Worm (Caenorhabditis elegans) whole organism, young adult: ENCODE data around the gene srbc-58.

Experiments used
- B0019.2 ChIP-seq: fragments of 200-800 bp; sonication (Bioruptor generic); conservative IDR thresholded peaks from 2 replicates; pipeline ENCODE4 v1.3.6; 2022; ENCODE audit warnings: missing genetic modification reagents, missing genetic modification characterization, missing compliant biosample characterization
- F39B2.1 ChIP-seq: fragments of 200-800 bp; sonication (Bioruptor generic); IDR thresholded peaks from 2 replicates; pipeline ENCODE4 v1.3.6; 2022; ENCODE audit warnings: missing genetic modification reagents, missing genetic modification characterization, missing compliant biosample characterization
- F49E8.2 ChIP-seq: sonication (generic microtip); optimal IDR thresholded peaks from 3 replicates; lab custom pipeline; 2017; ENCODE audit warnings: missing genetic modification characterization, mild to moderate bottlenecking, missing compliant biosample characterization, antibody characterized with exemption, moderate library complexity; ENCODE audit not compliant: insufficient read depth
- Y53F4B.3 ChIP-seq: fragments of 200-800 bp; sonication (Bioruptor generic); IDR thresholded peaks from 2 replicates; pipeline ENCODE4 v1.3.6; 2022; ENCODE audit warnings: missing genetic modification reagents, missing genetic modification characterization, missing compliant biosample characterization
- Y53G8AR.9 ChIP-seq: fragments of 200-800 bp; sonication (Bioruptor generic); conservative IDR thresholded peaks from 2 replicates; pipeline ENCODE4 v1.3.6; 2022; ENCODE audit warnings: missing genetic modification reagents, missing genetic modification characterization, missing compliant biosample characterization
- Y79H2A.3 ChIP-seq: fragments of 200-800 bp; sonication (Bioruptor generic); conservative IDR thresholded peaks from 2 replicates; pipeline ENCODE4 v1.3.6; 2022; ENCODE audit warnings: missing genetic modification reagents, missing genetic modification characterization, missing compliant biosample characterization
- ZK185.1 ChIP-seq: sonication (generic microtip); optimal IDR thresholded peaks from 2 replicates; lab custom pipeline; 2016; ENCODE audit warnings: mild to moderate bottlenecking, missing genetic modification characterization, missing compliant biosample characterization; ENCODE audit not compliant: poor library complexity, severe bottlenecking
- ama-1 ChIP-seq, 3 experiments: fragments of 150-350 bp in 1 of 3; sonication (generic microtip) in 2 of 3; optimal IDR thresholded peaks; 2 replicates each; lab custom pipeline; 2014 to 2018; ENCODE audit warnings: missing biosample characterization in 2 of 3, missing genetic modification characterization in 2 of 3, missing genetic modification reagents in 2 of 3
- atf-7 ChIP-seq: sonication (generic microtip); optimal IDR thresholded peaks from 2 replicates; lab custom pipeline; 2017; ENCODE audit warnings: mild to moderate bottlenecking, missing genetic modification characterization, missing compliant biosample characterization
- ceh-58 ChIP-seq: fragments of 200-800 bp; sonication (Bioruptor generic); IDR thresholded peaks from 2 replicates; pipeline ENCODE4 v1.3.6; 2022; ENCODE audit warnings: missing genetic modification characterization, missing compliant biosample characterization
- ceh-91 ChIP-seq: fragments of 200-800 bp; sonication (Bioruptor generic); IDR thresholded peaks from 2 replicates; pipeline ENCODE4 v1.3.6; 2022; ENCODE audit warnings: missing genetic modification reagents, missing genetic modification characterization, missing compliant biosample characterization
- dpff-1 ChIP-seq: sonication (generic microtip); optimal IDR thresholded peaks from 2 replicates; lab custom pipeline; 2017; ENCODE audit warnings: mild to moderate bottlenecking, missing genetic modification characterization, missing compliant biosample characterization
- efl-1 ChIP-seq: fragments of 150-350 bp; optimal IDR thresholded peaks from 2 replicates; lab custom pipeline; 2014; ENCODE audit warnings: missing biosample characterization, missing genetic modification reagents, missing genetic modification characterization
- ets-4 ChIP-seq: fragments of 200-800 bp; sonication (Bioruptor generic); optimal IDR thresholded peaks from 2 replicates; lab custom pipeline; 2018; ENCODE audit warnings: mild to moderate bottlenecking, missing genetic modification characterization, missing compliant biosample characterization
- gei-17 ChIP-seq: fragments of 200-800 bp; sonication (Bioruptor generic); optimal IDR thresholded peaks from 2 replicates; lab custom pipeline; 2018; ENCODE audit warnings: mild to moderate bottlenecking, missing genetic modification characterization, missing compliant biosample characterization
- hmg-20 ChIP-seq: fragments of 200-800 bp; sonication (Bioruptor generic); IDR thresholded peaks from 2 replicates; pipeline ENCODE4 v1.3.6; 2022; ENCODE audit warnings: missing genetic modification reagents, missing genetic modification characterization, missing compliant biosample characterization
- let-526 ChIP-seq: fragments of 200-800 bp; sonication (Bioruptor generic); IDR thresholded peaks from 2 replicates; pipeline ENCODE4 v1.3.6; 2022; ENCODE audit warnings: missing genetic modification reagents, missing genetic modification characterization, missing compliant biosample characterization
- lin-26 ChIP-seq: fragments of 200-800 bp; sonication (Bioruptor generic); IDR thresholded peaks from 2 replicates; pipeline ENCODE4 v1.3.6; 2022; ENCODE audit warnings: missing genetic modification reagents, missing genetic modification characterization, missing compliant biosample characterization
- lir-1 ChIP-seq: fragments of 200-800 bp; sonication (Bioruptor generic); conservative IDR thresholded peaks from 2 replicates; pipeline ENCODE4 v1.3.6; 2022; ENCODE audit warnings: missing genetic modification reagents, missing genetic modification characterization, missing compliant biosample characterization
- madf-3 ChIP-seq: fragments of 200-800 bp; sonication (Bioruptor generic); IDR thresholded peaks from 2 replicates; pipeline ENCODE4 v1.3.6; 2022; ENCODE audit warnings: missing genetic modification reagents, missing genetic modification characterization, missing compliant biosample characterization
- madf-6 ChIP-seq: fragments of 200-800 bp; sonication (Bioruptor generic); IDR thresholded peaks from 2 replicates; pipeline ENCODE4 v1.3.6; 2022; ENCODE audit warnings: missing genetic modification reagents, missing genetic modification characterization, missing compliant biosample characterization
- mcd-1 ChIP-seq: fragments of 200-800 bp; sonication (Bioruptor generic); IDR thresholded peaks from 2 replicates; pipeline ENCODE4 v1.3.6; 2022; ENCODE audit warnings: missing genetic modification reagents, missing genetic modification characterization, missing compliant biosample characterization
- mes-4 ChIP-seq: sonication (generic microtip); optimal IDR thresholded peaks from 2 replicates; lab custom pipeline; 2016; ENCODE audit warnings: missing genotype, missing genetic modification characterization, missing compliant biosample characterization
- nfya-2 ChIP-seq: fragments of 200-800 bp; sonication (Bioruptor generic); IDR thresholded peaks from 2 replicates; pipeline ENCODE4 v1.3.6; 2022; ENCODE audit warnings: missing genetic modification reagents, missing genetic modification characterization, missing compliant biosample characterization
- nhr-80 ChIP-seq: sonication (generic microtip); optimal IDR thresholded peaks from 2 replicates; lab custom pipeline; 2016; ENCODE audit warnings: missing genetic modification characterization, missing compliant biosample characterization
- nhr-90 ChIP-seq: sonication (generic microtip); optimal IDR thresholded peaks from 2 replicates; lab custom pipeline; 2016; ENCODE audit warnings: missing genotype, mild to moderate bottlenecking, missing genetic modification characterization, missing compliant biosample characterization
- pha-4 ChIP-seq: fragments of 150-350 bp; sonication (generic microtip); optimal IDR thresholded peaks from 2 replicates; lab custom pipeline; 2014; ENCODE audit warnings: missing biosample characterization, missing genetic modification reagents, missing genetic modification characterization
- rcor-1 ChIP-seq: fragments of 200-800 bp; sonication (Bioruptor generic); IDR thresholded peaks from 2 replicates; pipeline ENCODE4 v1.3.6; 2022; ENCODE audit warnings: missing genetic modification reagents, missing genetic modification characterization, missing compliant biosample characterization
- repo-1 ChIP-seq: sonication (generic microtip); optimal IDR thresholded peaks from 2 replicates; lab custom pipeline; 2017; ENCODE audit warnings: mild to moderate bottlenecking, missing genetic modification characterization, missing compliant biosample characterization
- tlf-1 ChIP-seq: fragments of 200-800 bp; sonication (Bioruptor generic); optimal IDR thresholded peaks from 2 replicates; lab custom pipeline; 2018; ENCODE audit warnings: mild to moderate bottlenecking, missing genetic modification characterization, missing compliant biosample characterization
- unc-62 ChIP-seq: fragments of 150-350 bp; optimal IDR thresholded peaks from 2 replicates; lab custom pipeline; 2014; ENCODE audit warnings: missing biosample characterization, missing genetic modification reagents, missing genetic modification characterization
- zim-3 ChIP-seq: sonication (generic microtip); optimal IDR thresholded peaks from 2 replicates; lab custom pipeline; 2017; ENCODE audit warnings: mild to moderate bottlenecking, missing genetic modification characterization, moderate library complexity, missing compliant biosample characterization
- ztf-22 ChIP-seq: fragments of 200-800 bp; sonication (Bioruptor generic); optimal IDR thresholded peaks from 2 replicates; lab custom pipeline; 2018; ENCODE audit warnings: mild to moderate bottlenecking, missing genetic modification characterization, moderate library complexity, missing compliant biosample characterization
- ztf-28 ChIP-seq: fragments of 200-800 bp; sonication (Bioruptor generic); IDR thresholded peaks from 2 replicates; pipeline ENCODE4 v1.3.6; 2022; ENCODE audit warnings: missing genetic modification reagents, missing genetic modification characterization, missing compliant biosample characterization

Gene srbc-58

DNA sequence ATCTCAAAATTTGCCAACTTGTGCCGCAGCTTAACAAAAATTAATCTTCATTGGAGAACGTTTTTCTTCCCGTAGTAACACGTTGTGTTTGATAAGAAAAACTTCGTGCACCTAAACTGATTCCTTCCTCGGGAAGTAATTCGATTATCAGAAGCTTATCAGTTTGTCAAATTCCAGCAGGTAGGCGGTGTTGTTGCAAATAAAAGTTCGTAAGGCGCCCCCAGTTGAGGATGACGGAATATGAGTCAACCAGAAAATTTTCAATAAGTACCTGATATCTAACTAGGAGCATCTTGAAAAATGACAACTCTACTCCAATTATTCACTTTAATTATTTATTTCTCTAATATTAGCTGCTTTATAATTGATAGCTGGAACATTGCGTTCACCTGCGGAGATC, 33.0 kb upstream of the srbc-58 start, which contains the start of gene C05E4.7:
Gene C05E4.7 (plus strand): TSS at position 301 of the 400 bp plus-strand sequence.
- TF ChIP-seq Y53G8AR.9 (GFP tag; lab: Robert Waterston, UW): no peak
- TF ChIP-seq mcd-1 (GFP tag; lab: Robert Waterston, UW): no peak
- TF ChIP-seq let-526 (GFP tag; lab: Robert Waterston, UW): no peak
- no peak for TF ChIP-seq ztf-28 (GFP tag; lab: Robert Waterston, UW)
- no peak for TF ChIP-seq lin-26 (GFP tag; lab: Robert Waterston, UW)
- TF ChIP-seq gei-17: no peak
- TF ChIP-seq, all 124 proteins: peak for 0

- TF ChIP-seq ztf-22 (no peak), madf-6 (GFP tag; lab: Robert Waterston, UW) (no peak), Y79H2A.3 (GFP tag; lab: Robert Waterston, UW) (no peak), rcor-1 (GFP tag; lab: Robert Waterston, UW) (no peak), atf-7 (no peak), hmg-20 (GFP tag; lab: Robert Waterston, UW) (no peak), pha-4 (tag; lab: Kevin White, UChicago) (no peak), nfya-2 (GFP tag; lab: Robert Waterston, UW) (no peak), repo-1 (no peak), B0019.2 (GFP tag; lab: Robert Waterston, UW) (no peak), let-526 (GFP tag; lab: Robert Waterston, UW) (no peak), nhr-80 (no peak), F49E8.2 (no peak), unc-62 (GFP tag; lab: Kevin White, UChicago) (no peak), ama-1 (optimal IDR thresholded peaks at IDR 0.05; lab: Kevin White, UChicago) (no peak), ama-1 (GFP tag; optimal IDR thresholded peaks at IDR 0.05; lab: Kevin White, UChicago) (no peak)
- TF ChIP-seq, all 124 proteins: peak for 0
Observed at ce11 chrV:743348-743747, 31.4 kb upstream of the srbc-58 start, which contains the start of gene str-134. Gene str-134, plus strand, starts transcription at chrV:743648.

DNA sequence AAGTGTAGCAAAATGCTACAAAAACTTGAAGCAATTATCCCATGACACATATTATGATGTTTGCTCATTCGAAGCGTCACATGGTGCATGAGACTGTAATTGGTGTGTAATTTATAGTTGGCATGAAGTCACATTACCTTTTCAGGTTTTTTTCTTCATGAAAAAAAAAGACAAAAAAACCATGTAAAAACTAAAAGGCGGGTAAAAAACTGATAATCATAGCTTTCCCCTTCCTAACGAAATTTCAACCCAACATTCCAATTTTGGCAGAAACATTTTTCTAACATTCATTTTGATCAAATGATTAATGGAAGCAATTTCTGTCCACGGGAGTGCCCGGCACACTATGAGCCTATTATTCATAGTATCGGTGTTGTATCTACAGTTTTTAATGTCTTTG, 26.8 kb upstream of the srbc-58 start, which contains the start of gene sri-4:
Gene sri-4 (plus strand): TSS at position 301 of the 400 bp plus-strand sequence.
- TF ChIP-seq Y53F4B.3 (GFP tag; lab: Robert Waterston, UW) (no peak), dpff-1 (no peak), mes-4 (tag; lab: Kevin White, UChicago) (no peak), zim-3 (tag; lab: Kevin White, UChicago) (no peak), madf-6 (GFP tag; lab: Robert Waterston, UW) (no peak), ets-4 (no peak), ceh-91 (GFP tag; lab: Robert Waterston, UW) (no peak), efl-1 (GFP tag; lab: Kevin White, UChicago) (no peak), ZK185.1 (tag; lab: Kevin White, UChicago) (no peak), nhr-90 (tag; lab: Kevin White, UChicago) (no peak), F39B2.1 (GFP tag; lab: Robert Waterston, UW) (no peak), tlf-1 (no peak), ama-1 (optimal IDR thresholded peaks at IDR 0.05; lab: Kevin White, UChicago) (no peak), ama-1 (GFP tag; optimal IDR thresholded peaks at IDR 0.05; lab: Kevin White, UChicago) (no peak), Y53G8AR.9 (GFP tag; lab: Robert Waterston, UW) (no peak), ztf-22 (no peak), lir-1 (no peak), ceh-58 (GFP tag; lab: Robert Waterston, UW) (no peak), F49E8.2 (no peak)

ce11 chrV:752679-753333, 22.0 kb upstream of the srbc-58 start, which contains the start of the genes str-262 and srp-1:
Gene str-262, minus strand, starts transcription at chrV:752779.
Gene srp-1, plus strand, starts transcription at chrV:753283.
- no peak for TF ChIP-seq madf-3 (GFP tag; lab: Robert Waterston, UW)
